Worm (Caenorhabditis elegans) whole organism, L4 larva: Measurements from ENCODE around the gene rec-8.

Experiments used
- F37D6.2 ChIP-seq: sonication (generic microtip); optimal IDR thresholded peaks from 2 replicates; lab custom pipeline; 2016; ENCODE audit warnings: mild to moderate bottlenecking, missing genetic modification characterization, missing compliant biosample characterization
- R02D3.7 ChIP-seq: fragments of 150-350 bp; sonication (generic microtip); optimal IDR thresholded peaks from 3 replicates; lab custom pipeline; 2014; ENCODE audit warnings: missing biosample characterization, missing genetic modification characterization
- T20F7.1 ChIP-seq: fragments of 200-800 bp; sonication (Bioruptor generic); optimal IDR thresholded peaks from 2 replicates; lab custom pipeline; 2018; ENCODE audit warnings: mild to moderate bottlenecking, missing genetic modification characterization, missing compliant biosample characterization
- T26A8.4 ChIP-seq: fragments of 200-800 bp; sonication (Bioruptor generic); IDR thresholded peaks from 2 replicates; pipeline ENCODE4 v1.3.6; 2022; ENCODE audit warnings: missing genetic modification characterization, missing compliant biosample characterization
- Y105C5A.15 ChIP-seq: fragments of 200-800 bp; sonication (Bioruptor generic); IDR thresholded peaks from 2 replicates; pipeline ENCODE4 v1.3.6; 2022; ENCODE audit warnings: missing genetic modification characterization, missing compliant biosample characterization
- Y75B8A.6 ChIP-seq: fragments of 200-800 bp; sonication (Bioruptor generic); IDR thresholded peaks from 2 replicates; pipeline ENCODE4 v1.3.6; 2022; ENCODE audit warnings: missing genetic modification reagents, missing genetic modification characterization, missing compliant biosample characterization
- aha-1 ChIP-seq: fragments of 150-350 bp; peaks from one replicate; lab custom pipeline; 2014; ENCODE audit warnings: missing biosample characterization, missing genetic modification characterization
- aly-2 ChIP-seq: sonication (generic microtip); optimal IDR thresholded peaks from 2 replicates; lab custom pipeline; 2018; ENCODE audit warnings: missing biosample characterization, missing genetic modification characterization
- ceh-20 ChIP-seq: fragments of 200-800 bp; sonication (Bioruptor generic); IDR thresholded peaks from 2 replicates; pipeline ENCODE4 v1.3.6; 2022; ENCODE audit warnings: missing genetic modification reagents, missing genetic modification characterization, missing compliant biosample characterization
- ctbp-1 ChIP-seq: fragments of 200-800 bp; sonication (Bioruptor generic); IDR thresholded peaks from 2 replicates; pipeline ENCODE4 v1.3.6; 2022; ENCODE audit warnings: missing genetic modification reagents, missing genetic modification characterization, missing compliant biosample characterization
- daf-19 ChIP-seq: fragments of 200-800 bp; sonication (Bioruptor generic); conservative IDR thresholded peaks from 2 replicates; pipeline ENCODE4 v1.3.6; 2022; ENCODE audit warnings: missing genetic modification characterization, missing compliant biosample characterization
- dmd-8 ChIP-seq: fragments of 200-800 bp; sonication (Bioruptor generic); IDR thresholded peaks from 2 replicates; pipeline ENCODE4 v1.3.6; 2022; ENCODE audit warnings: missing genetic modification characterization, missing compliant biosample characterization
- dmd-9 ChIP-seq: fragments of 200-800 bp; sonication (Bioruptor generic); IDR thresholded peaks from 2 replicates; pipeline ENCODE4 v1.3.6; 2022; ENCODE audit warnings: missing genetic modification reagents, missing genetic modification characterization, missing compliant biosample characterization
- dpl-1 ChIP-seq: fragments of 150-350 bp; optimal IDR thresholded peaks from 2 replicates; lab custom pipeline; 2014; ENCODE audit warnings: missing biosample characterization, missing genetic modification reagents, missing genetic modification characterization
- duxl-1 ChIP-seq: sonication (generic microtip); optimal IDR thresholded peaks from 2 replicates; lab custom pipeline; 2016; ENCODE audit warnings: mild to moderate bottlenecking, missing genetic modification characterization, moderate library complexity, missing compliant biosample characterization; ENCODE audit not compliant: poor library complexity
- egl-27 ChIP-seq: sonication (generic microtip); optimal IDR thresholded peaks from 3 replicates; lab custom pipeline; 2017; ENCODE audit warnings: missing biosample characterization, missing genetic modification reagents, missing genetic modification characterization
- egl-43 ChIP-seq: fragments of 200-800 bp; sonication (Bioruptor generic); IDR thresholded peaks from 2 replicates; pipeline ENCODE4 v1.3.6; 2022; ENCODE audit warnings: missing genetic modification reagents, missing genetic modification characterization, missing compliant biosample characterization
- gei-8 ChIP-seq: fragments of 200-800 bp; sonication (Bioruptor generic); optimal IDR thresholded peaks from 2 replicates; lab custom pipeline; 2018; ENCODE audit warnings: mild to moderate bottlenecking, missing genetic modification characterization, missing compliant biosample characterization
- hif-1 ChIP-seq, 2 experiments: sonication (generic microtip); optimal IDR thresholded peaks; 2 replicates each; lab custom pipeline; 2016 to 2017; ENCODE audit warnings: missing compliant biosample characterization in 2 of 2, missing genetic modification characterization in 2 of 2, missing genetic modification reagents in 2 of 2, missing genotype in 2 of 2, mild to moderate bottlenecking in 1 of 2
- hlh-11 ChIP-seq: fragments of 200-800 bp; sonication (Bioruptor generic); optimal IDR thresholded peaks from 2 replicates; lab custom pipeline; 2018; ENCODE audit warnings: mild to moderate bottlenecking, missing genetic modification characterization, missing compliant biosample characterization
- hmg-1.1 ChIP-seq: fragments of 200-800 bp; sonication (Bioruptor generic); IDR thresholded peaks from 2 replicates; pipeline ENCODE4 v1.3.6; 2022; ENCODE audit warnings: missing genetic modification reagents, missing genetic modification characterization, missing compliant biosample characterization
- lim-7 ChIP-seq: fragments of 200-800 bp; sonication (Bioruptor generic); IDR thresholded peaks from 2 replicates; pipeline ENCODE4 v1.3.6; 2022; ENCODE audit warnings: missing genetic modification characterization, missing compliant biosample characterization
- lin-1 ChIP-seq: fragments of 200-800 bp; sonication (Bioruptor generic); IDR thresholded peaks from 2 replicates; pipeline ENCODE4 v1.3.6; 2022; ENCODE audit warnings: missing genetic modification reagents, missing genetic modification characterization, missing compliant biosample characterization
- lin-15B ChIP-seq: fragments of 150-350 bp; sonication (generic microtip); optimal IDR thresholded peaks from 3 replicates; lab custom pipeline; 2014; ENCODE audit warnings: missing biosample characterization, missing genetic modification characterization
- lin-39 ChIP-seq: fragments of 150-350 bp; optimal IDR thresholded peaks from 2 replicates; lab custom pipeline; 2014; ENCODE audit warnings: missing biosample characterization, missing genetic modification reagents, missing genetic modification characterization
- nhr-11 ChIP-seq: fragments of 150-350 bp; optimal IDR thresholded peaks from 2 replicates; lab custom pipeline; 2014; ENCODE audit warnings: missing biosample characterization, missing genetic modification characterization
- nhr-111 ChIP-seq: fragments of 200-800 bp; sonication (Bioruptor generic); optimal IDR thresholded peaks from 2 replicates; lab custom pipeline; 2018; ENCODE audit warnings: mild to moderate bottlenecking, missing genetic modification characterization, missing compliant biosample characterization
- nhr-41 ChIP-seq: fragments of 200-800 bp; sonication (Bioruptor generic); IDR thresholded peaks from 2 replicates; pipeline ENCODE4 v1.3.6; 2022; ENCODE audit warnings: missing genetic modification reagents, missing genetic modification characterization, missing compliant biosample characterization
- nhr-42 ChIP-seq: fragments of 200-800 bp; sonication (Bioruptor generic); IDR thresholded peaks from 2 replicates; pipeline ENCODE4 v1.3.6; 2022; ENCODE audit warnings: missing genetic modification characterization, missing compliant biosample characterization
- nhr-77 ChIP-seq: fragments of 150-350 bp; optimal IDR thresholded peaks from 2 replicates; lab custom pipeline; 2014; ENCODE audit warnings: missing biosample characterization, missing genetic modification characterization
- php-3 ChIP-seq: fragments of 200-800 bp; sonication (Bioruptor generic); IDR thresholded peaks from 2 replicates; pipeline ENCODE4 v1.3.6; 2022; ENCODE audit warnings: missing genetic modification reagents, missing genetic modification characterization, missing compliant biosample characterization
- pqm-1 ChIP-seq: sonication (generic microtip); optimal IDR thresholded peaks from 2 replicates; lab custom pipeline; 2017; ENCODE audit warnings: missing biosample characterization, missing genetic modification characterization
- rbr-2 ChIP-seq: sonication (generic microtip); optimal IDR thresholded peaks from 2 replicates; lab custom pipeline; 2016; ENCODE audit warnings: missing genotype, missing genetic modification characterization, missing compliant biosample characterization
- sdz-12 ChIP-seq: fragments of 200-800 bp; sonication (Bioruptor generic); optimal IDR thresholded peaks from 2 replicates; lab custom pipeline; 2018; ENCODE audit warnings: mild to moderate bottlenecking, missing genetic modification characterization, missing compliant biosample characterization
- set-16 ChIP-seq: fragments of 200-800 bp; sonication (Bioruptor generic); IDR thresholded peaks from 2 replicates; pipeline ENCODE4 v1.3.6; 2022; ENCODE audit warnings: missing genetic modification reagents, missing genetic modification characterization, missing compliant biosample characterization
- snpc-1.2 ChIP-seq: fragments of 200-800 bp; sonication (Bioruptor generic); IDR thresholded peaks from 2 replicates; pipeline ENCODE4 v1.3.6; 2022; ENCODE audit warnings: missing genetic modification reagents, missing genetic modification characterization, missing compliant biosample characterization
- tra-1 ChIP-seq: fragments of 200-800 bp; sonication (Bioruptor generic); IDR thresholded peaks from 2 replicates; pipeline ENCODE4 v1.3.6; 2022; ENCODE audit warnings: missing genetic modification reagents, missing genetic modification characterization, missing compliant biosample characterization
- unc-62 ChIP-seq, 3 experiments: fragments of 150-350 bp in 1 of 3; sonication (generic microtip); optimal IDR thresholded peaks in 2 of 3; peaks in 1 of 3; 1 replicate in 1 of 3; 2 replicates in 2 of 3; lab custom pipeline; 2014 to 2017; ENCODE audit warnings: missing biosample characterization in 3 of 3, missing genetic modification characterization in 3 of 3, missing genetic modification reagents in 3 of 3, missing genotype in 1 of 3
- zfp-3 ChIP-seq: fragments of 200-800 bp; sonication (Bioruptor generic); conservative IDR thresholded peaks from 2 replicates; pipeline ENCODE4 v1.3.6; 2022; ENCODE audit warnings: missing genetic modification reagents, missing genetic modification characterization, missing compliant biosample characterization
- ztf-7 ChIP-seq: fragments of 150-350 bp; optimal IDR thresholded peaks from 2 replicates; lab custom pipeline; 2014; ENCODE audit warnings: missing biosample characterization, missing genetic modification characterization

The rec-8 gene

ce11 chrIV:13393246-13393716, 40.3 kb upstream of the rec-8 start (continued):
- TF ChIP-seq Y75B8A.6 (GFP tag; lab: Robert Waterston, UW) (0 out of 2 replicates have a peak, but pooled peaks have one; percentile 57), rbr-2 (no peak)

- TF ChIP-seq set-16 (GFP tag; lab: Robert Waterston, UW) (peak; percentile 26; the same call in 1 of the 2 replicates), php-3 (GFP tag; lab: Robert Waterston, UW) (no peak), T26A8.4 (GFP tag; lab: Robert Waterston, UW) (peak; percentile 46), lim-7 (GFP tag; lab: Robert Waterston, UW) (0 out of 2 replicates have a peak, but pooled peaks have one; percentile 35), ztf-7 (tag; lab: Kevin White, UChicago) (no peak), egl-43 (GFP tag; lab: Robert Waterston, UW) (0 out of 2 replicates have a peak, but pooled peaks have one; percentile 44), nhr-42 (GFP tag; lab: Robert Waterston, UW) (0 out of 2 replicates have a peak, but pooled peaks have one; percentile 33), lin-39 (tag; lab: Kevin White, UChicago) (no peak), sdz-12 (peak; percentile 68), nhr-111 (peak; percentile 13), aha-1 (tag; lab: Kevin White, UChicago) (peak; percentile 25)
Observed at ce11 chrIV:13392230-13392629, 39.2 kb upstream of the rec-8 start.

ce11 chrIV:13390770-13391169, 37.8 kb upstream of the rec-8 start:
- TF ChIP-seq gei-8 (GFP tag; lab: Kevin White, UChicago) (peak; percentile 35), unc-62 (GFP tag; optimal IDR thresholded peaks at IDR 0.05 in 1 of 2; lab: Kevin White, UChicago) (peak in 1 of 2 experiments; percentile 91), unc-62 (tag; optimal IDR thresholded peaks at IDR 0.05; lab: Kevin White, UChicago) (no peak), aha-1 (tag; lab: Kevin White, UChicago) (peak; percentile 84), ctbp-1 (0 out of 2 replicates have a peak, but pooled peaks have one; percentile 12), nhr-11 (tag; lab: Kevin White, UChicago) (no peak)

- TF ChIP-seq egl-27 (tag; lab: Kevin White, UChicago) (no peak), nhr-42 (GFP tag; lab: Robert Waterston, UW) (peak; percentile 33; the same call in 1 of the 2 replicates), duxl-1 (tag; lab: Kevin White, UChicago) (peak; percentile 34), dmd-8 (GFP tag; lab: Robert Waterston, UW) (0 out of 2 replicates have a peak, but pooled peaks have one; percentile 49), Y105C5A.15 (0 out of 2 replicates have a peak, but pooled peaks have one; percentile 34), tra-1 (0 out of 2 replicates have a peak, but pooled peaks have one; percentile 26), lin-1 (peak; percentile 38; the same call in 1 of the 2 replicates), egl-43 (GFP tag; lab: Robert Waterston, UW) (peak; percentile 67), snpc-1.2 (GFP tag; lab: Robert Waterston, UW) (0 out of 2 replicates have a peak, but pooled peaks have one; percentile 11), nhr-111 (peak; percentile 43), dpl-1 (no peak)
Observed at ce11 chrIV:13389237-13389636, 36.2 kb upstream of the rec-8 start.

DNA sequence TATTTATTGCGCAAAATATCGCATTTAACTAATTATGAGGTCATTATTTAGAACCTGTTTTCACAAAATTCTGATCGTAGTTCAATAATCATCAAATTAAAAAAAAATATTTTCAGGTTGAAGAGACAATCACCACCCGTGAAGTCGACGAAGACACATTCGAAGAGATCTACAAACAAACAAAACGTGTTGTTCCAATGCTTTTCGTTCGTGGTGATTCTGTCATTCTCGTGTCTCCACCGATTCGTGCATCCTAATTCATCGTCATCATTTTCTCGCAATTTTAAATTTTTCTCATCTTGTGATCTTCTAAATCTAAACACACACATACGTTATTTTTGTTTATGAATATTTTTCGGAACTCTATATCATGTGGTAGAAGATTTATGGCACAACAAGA, 35.8 kb upstream of the rec-8 start:
- no peak for TF ChIP-seq F37D6.2 (tag; lab: Kevin White, UChicago)
- TF ChIP-seq R02D3.7 (tag; lab: Kevin White, UChicago) = peak; percentile 33
- peak; percentile 39 for TF ChIP-seq hlh-11 (tag; lab: Kevin White, UChicago)
- TF ChIP-seq lim-7 (GFP tag; lab: Robert Waterston, UW) = no peak
- TF ChIP-seq nhr-41 (GFP tag; lab: Robert Waterston, UW) = no peak
- peak; percentile 39; the same call in 1 of the 2 replicates for TF ChIP-seq nhr-42 (GFP tag; lab: Robert Waterston, UW)
- 0 out of 2 replicates have a peak, but pooled peaks have one; percentile 35 for TF ChIP-seq dmd-8 (GFP tag; lab: Robert Waterston, UW)
- TF ChIP-seq hmg-1.1 (GFP tag; lab: Robert Waterston, UW) = 0 out of 2 replicates have a peak, but pooled peaks have one; percentile 25
- peak in 1 of 2 experiments; percentile 45 for TF ChIP-seq hif-1 (tag; optimal IDR thresholded peaks at IDR 0.05; lab: Kevin White, UChicago)
- TF ChIP-seq T26A8.4 (GFP tag; lab: Robert Waterston, UW) = peak; percentile 69
- TF ChIP-seq nhr-77 (tag; lab: Kevin White, UChicago) = peak; percentile 60
- TF ChIP-seq lin-15B (tag; lab: Kevin White, UChicago) = no peak
- TF ChIP-seq ctbp-1 = peak; percentile 50; the same call in 1 of the 2 replicates
- peak; percentile 48; the same call in 1 of the 2 replicates for TF ChIP-seq ceh-20 (GFP tag; lab: Robert Waterston, UW)
- peak; percentile 43 for TF ChIP-seq T20F7.1 (GFP tag; lab: Kevin White, UChicago)
- TF ChIP-seq aly-2 (tag; lab: Kevin White, UChicago) = no peak
- no peak for TF ChIP-seq Y75B8A.6 (GFP tag; lab: Robert Waterston, UW)
- TF ChIP-seq dmd-9 (GFP tag; lab: Robert Waterston, UW) = no peak
- peak; percentile 81 for TF ChIP-seq daf-19 (GFP tag; lab: Robert Waterston, UW)
- TF ChIP-seq pqm-1 (tag; lab: Kevin White, UChicago) = no peak
- no peak for TF ChIP-seq lin-39 (tag; lab: Kevin White, UChicago)
- peak; percentile 55; the same call in 1 of the 2 replicates for TF ChIP-seq lin-1
- TF ChIP-seq zfp-3 (GFP tag; lab: Robert Waterston, UW) = peak; percentile 80
- TF ChIP-seq duxl-1 (tag; lab: Kevin White, UChicago) = peak; percentile 5
